Worm (Caenorhabditis elegans): ENCODE results near the gene W06G6.2.

ce11 chrV:16629600-16629999 is 509 bp downstream of the W06G6.2 start, which contains the start of gene srd-21:
- TF ChIP-seq dao-5 (tag; optimal IDR thresholded peaks at IDR 0.05): no peak
- TF ChIP-seq him-1 (tag; optimal IDR thresholded peaks at IDR 0.05): no peak
- no peak for TF ChIP-seq W03F9.2 (tag; optimal IDR thresholded peaks at IDR 0.05)
